Fruit fly (Drosophila melanogaster): ENCODE measurements around the gene Naxe.
A peak's percentile ranks its signal among the peaks of the same experiment; 100 is the strongest.

The Naxe gene

DNA sequence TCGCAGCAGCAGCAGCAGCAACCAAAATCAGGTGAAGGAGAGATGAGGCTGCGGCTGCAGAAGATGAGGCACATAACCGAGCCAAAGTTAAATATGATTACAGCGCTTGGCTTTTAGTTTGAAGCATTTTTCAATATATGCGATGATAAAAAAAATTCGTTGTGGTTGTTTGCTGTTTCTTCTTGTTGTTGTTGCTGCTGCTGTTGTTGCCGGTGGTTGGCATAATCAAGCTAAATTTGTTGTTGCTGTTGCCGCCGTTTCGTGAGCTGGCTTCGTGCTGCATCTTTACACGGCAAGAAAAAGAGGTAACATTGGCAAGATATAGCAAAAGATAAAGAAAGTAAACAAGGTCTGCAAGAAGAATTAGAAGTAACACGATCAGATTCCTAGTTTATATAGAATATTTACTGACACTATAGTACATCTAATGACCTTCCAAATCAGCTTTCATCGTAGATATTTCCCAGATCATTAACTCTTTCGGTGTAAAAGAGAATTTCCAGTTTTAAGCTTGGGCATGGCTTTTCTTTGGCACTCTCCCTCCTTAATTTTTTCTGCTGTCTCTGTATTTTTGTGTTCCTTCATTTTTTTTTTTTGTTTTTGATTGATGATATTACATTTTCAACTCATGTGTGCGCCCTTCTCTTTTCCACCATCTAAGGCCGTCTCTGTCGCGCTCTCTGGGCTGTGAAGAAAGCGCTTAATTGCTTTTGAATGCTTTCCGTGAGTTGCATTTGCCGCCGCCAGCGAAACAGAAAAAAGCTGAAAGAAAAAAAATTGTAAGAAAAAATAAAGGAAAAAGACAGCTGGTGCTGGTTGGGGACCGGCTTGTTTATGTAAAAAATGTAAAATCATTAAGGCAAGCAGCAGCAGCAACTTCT is 28.2 kb upstream of the Naxe start:
- TF ChIP-seq Pif1B (GFP tag; optimal IDR thresholded peaks at IDR 0.05) = peak; percentile 69
- no peak for TF ChIP-seq CG10348 (GFP tag; IDR thresholded peaks at IDR 0.05)
- peak; percentile 67 for TF ChIP-seq CG9948 (tag; optimal IDR thresholded peaks at IDR 0.05)
- TF ChIP-seq Ets98B (GFP tag; IDR thresholded peaks at IDR 0.05) = peak; percentile 58
- peak; percentile 64 for TF ChIP-seq fd96Ca (GFP tag; IDR thresholded peaks at IDR 0.05)
- TF ChIP-seq CG4496 (GFP tag; IDR thresholded peaks at IDR 0.05) = peak; percentile 58; the same call in 1 of the 3 replicates
- TF ChIP-seq D1 (tag; optimal IDR thresholded peaks at IDR 0.05) = no peak
- peak; percentile 81 for TF ChIP-seq CG8301 (tag; optimal IDR thresholded peaks at IDR 0.05)
- TF ChIP-seq gl (tag; optimal IDR thresholded peaks at IDR 0.05) = no peak
- peak; percentile 38 for TF ChIP-seq CG34367 (tag; optimal IDR thresholded peaks at IDR 0.05)
- TF ChIP-seq CG8159 (tag; optimal IDR thresholded peaks at IDR 0.05) = peak; percentile 51
- TF ChIP-seq CG14655 (GFP tag; optimal IDR thresholded peaks at IDR 0.05) = peak; percentile 86
- TF ChIP-seq CG15710 (tag; optimal IDR thresholded peaks at IDR 0.05) = peak; percentile 24
- TF ChIP-seq CG32121 (GFP tag; IDR thresholded peaks at IDR 0.05) = peak; percentile 42
- peak; percentile 59 for TF ChIP-seq rn (GFP tag; IDR thresholded peaks at IDR 0.05)
- peak; percentile 67 for TF ChIP-seq Pif1A (GFP tag; optimal IDR thresholded peaks at IDR 0.05)
- peak; percentile 79 for TF ChIP-seq Snoo (tag; optimal IDR thresholded peaks at IDR 0.05)
- no peak for TF ChIP-seq EcR (GFP tag; optimal IDR thresholded peaks at IDR 0.05)
- TF ChIP-seq CG17806 (tag; optimal IDR thresholded peaks at IDR 0.05) = peak; percentile 60
- no peak for TF ChIP-seq CG13204 (GFP tag; optimal IDR thresholded peaks at IDR 0.05)
- TF ChIP-seq CG12605 (GFP tag; IDR thresholded peaks at IDR 0.05) = 0 out of 2 replicates have a peak, but pooled peaks have one; percentile 10

DNA sequence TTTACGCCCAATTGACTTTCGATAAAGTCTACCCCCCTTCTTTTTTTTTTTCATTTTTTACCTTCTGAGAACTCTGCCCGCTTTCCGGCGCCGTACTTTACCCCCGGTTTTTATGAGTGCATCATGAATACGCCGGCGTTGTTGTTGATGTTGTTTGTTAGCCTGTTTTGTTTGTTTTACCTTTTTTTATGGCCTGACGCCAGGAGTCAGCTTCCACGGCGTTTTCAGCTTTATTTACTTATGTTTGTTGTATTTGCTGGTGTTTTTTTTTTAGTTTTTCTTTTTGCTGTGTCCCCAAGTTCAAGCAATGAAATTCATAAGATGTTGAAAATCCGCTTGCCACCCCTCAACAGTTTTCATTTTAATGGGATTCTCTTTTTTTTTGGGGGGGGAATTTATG is 24.9 kb upstream of the Naxe start:
- TF ChIP-seq CG34367 (tag; optimal IDR thresholded peaks at IDR 0.05) (no peak), CG4496 (GFP tag; IDR thresholded peaks at IDR 0.05) (0 out of 3 replicates have a peak, but pooled peaks have one; percentile 20), Pif1A (GFP tag; optimal IDR thresholded peaks at IDR 0.05) (peak; percentile 10), CG13204 (GFP tag; optimal IDR thresholded peaks at IDR 0.05) (peak; percentile 7)

DNA sequence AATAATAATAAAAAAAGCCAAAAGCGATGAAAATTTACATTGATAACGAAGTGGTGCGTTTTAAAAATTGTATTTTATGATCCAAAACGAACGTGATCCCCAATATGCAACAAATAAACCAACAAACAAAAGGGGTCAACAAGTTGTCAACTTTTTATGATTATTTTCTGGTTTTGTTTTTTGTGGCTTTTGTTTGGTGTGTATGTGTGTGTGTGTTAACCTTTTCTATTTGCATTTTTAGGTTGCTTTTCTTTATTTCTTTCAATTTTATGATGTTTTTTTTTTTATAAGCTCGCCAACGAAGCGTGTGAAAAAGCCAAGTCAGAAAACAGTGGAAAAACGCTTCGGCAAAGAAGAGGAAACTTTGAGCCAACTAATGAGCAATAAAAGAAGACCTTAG is 22.3 kb upstream of the Naxe start:
- TF ChIP-seq CG8301 (tag; optimal IDR thresholded peaks at IDR 0.05) (no peak), CG4496 (GFP tag; IDR thresholded peaks at IDR 0.05) (no peak), Snoo (tag; optimal IDR thresholded peaks at IDR 0.05) (no peak), CG8159 (tag; optimal IDR thresholded peaks at IDR 0.05) (no peak), CG34367 (tag; optimal IDR thresholded peaks at IDR 0.05) (no peak), Pif1B (GFP tag; optimal IDR thresholded peaks at IDR 0.05) (no peak), fd96Ca (GFP tag; IDR thresholded peaks at IDR 0.05) (no peak), CG10348 (GFP tag; IDR thresholded peaks at IDR 0.05) (no peak), Pif1A (GFP tag; optimal IDR thresholded peaks at IDR 0.05) (no peak), EcR (GFP tag; optimal IDR thresholded peaks at IDR 0.05) (no peak)

DNA sequence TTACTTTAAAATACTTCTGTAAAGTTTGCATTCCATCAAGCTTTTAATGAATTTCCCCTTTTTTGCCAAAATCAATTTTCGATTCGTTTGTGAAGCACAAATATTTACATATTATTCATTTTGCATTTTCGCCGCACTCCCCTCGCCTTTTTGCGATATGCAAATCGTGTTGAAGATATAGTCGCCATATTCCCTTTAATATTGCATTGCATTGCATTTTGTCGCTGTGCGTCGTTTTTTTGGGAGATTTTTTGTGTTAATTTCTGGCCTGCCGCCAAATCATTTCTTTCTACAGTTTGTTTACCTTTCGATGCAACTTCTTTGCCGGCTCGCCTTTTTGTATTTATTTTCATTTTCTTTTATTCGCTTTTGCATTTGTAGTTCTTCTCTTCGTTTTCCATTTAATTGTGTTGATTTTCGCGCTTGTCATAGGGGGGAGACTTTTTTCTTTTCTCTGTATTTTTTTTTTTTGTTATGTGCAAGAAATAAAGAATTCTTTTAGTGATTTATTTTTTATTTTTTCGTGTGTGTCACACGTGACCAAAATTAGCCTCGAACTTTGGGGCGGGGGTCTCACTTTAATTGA is 20.7 kb upstream of the Naxe start:
- TF ChIP-seq CG9948 (tag; optimal IDR thresholded peaks at IDR 0.05) (no peak), CG13204 (GFP tag; optimal IDR thresholded peaks at IDR 0.05) (no peak), Ets98B (GFP tag; IDR thresholded peaks at IDR 0.05) (peak; percentile 90), Snoo (tag; optimal IDR thresholded peaks at IDR 0.05) (no peak), CG4496 (GFP tag; IDR thresholded peaks at IDR 0.05) (peak; percentile 90), rn (GFP tag; IDR thresholded peaks at IDR 0.05) (peak; percentile 67; the same call in 1 of the 2 replicates), CG32121 (GFP tag; IDR thresholded peaks at IDR 0.05) (peak; percentile 79), fd96Ca (GFP tag; IDR thresholded peaks at IDR 0.05) (peak; percentile 77), Pif1A (GFP tag; optimal IDR thresholded peaks at IDR 0.05) (peak; percentile 14), CG12605 (GFP tag; IDR thresholded peaks at IDR 0.05) (peak; percentile 80), CG14655 (GFP tag; optimal IDR thresholded peaks at IDR 0.05) (peak; percentile 41)

DNA sequence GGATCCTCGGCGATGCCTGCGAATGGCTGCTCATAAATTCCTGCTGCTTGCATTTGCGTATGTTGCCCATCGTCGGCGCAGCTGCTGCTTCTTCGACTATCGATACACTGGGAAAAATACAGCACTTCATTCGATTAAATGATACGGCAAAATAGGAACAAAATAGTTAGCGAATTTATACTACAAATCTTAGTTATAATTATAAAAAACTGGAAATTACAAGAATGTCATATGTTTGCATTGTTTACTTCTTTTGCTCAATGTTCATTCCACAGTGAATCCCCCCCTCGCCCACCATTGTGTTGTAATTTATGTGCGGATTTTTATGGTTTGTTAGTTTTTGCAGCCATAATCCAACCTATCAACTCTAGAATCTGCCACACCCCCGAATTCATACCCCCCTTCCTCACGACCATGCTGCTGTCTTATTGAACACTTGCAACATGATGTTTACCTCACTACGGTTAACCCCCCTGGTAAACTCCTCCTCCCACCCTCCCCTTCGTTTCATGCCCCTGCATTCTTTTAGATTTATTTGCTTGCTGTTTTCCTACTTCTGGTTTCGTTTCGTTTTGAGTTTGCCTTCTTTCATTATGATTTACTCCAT is 19.8 kb upstream of the Naxe start:
- TF ChIP-seq CG14655 (GFP tag; optimal IDR thresholded peaks at IDR 0.05) = peak; percentile 79
- TF ChIP-seq CG12605 (GFP tag; IDR thresholded peaks at IDR 0.05) = peak; percentile 80
- peak; percentile 53; the same call in 1 of the 2 replicates for TF ChIP-seq rn (GFP tag; IDR thresholded peaks at IDR 0.05)
- no peak for TF ChIP-seq EcR (GFP tag; optimal IDR thresholded peaks at IDR 0.05)
- no peak for TF ChIP-seq D1 (tag; optimal IDR thresholded peaks at IDR 0.05)
- peak; percentile 80 for TF ChIP-seq Ets98B (GFP tag; IDR thresholded peaks at IDR 0.05)
- peak; percentile 73 for TF ChIP-seq CG15710 (tag; optimal IDR thresholded peaks at IDR 0.05)
- TF ChIP-seq fd96Ca (GFP tag; IDR thresholded peaks at IDR 0.05) = peak; percentile 90
- no peak for TF ChIP-seq Snoo (tag; optimal IDR thresholded peaks at IDR 0.05)
- TF ChIP-seq CG13204 (GFP tag; optimal IDR thresholded peaks at IDR 0.05) = peak; percentile 27
- TF ChIP-seq CG17806 (tag; optimal IDR thresholded peaks at IDR 0.05) = peak; percentile 76
- TF ChIP-seq CG8159 (tag; optimal IDR thresholded peaks at IDR 0.05) = peak; percentile 81
- TF ChIP-seq CG9948 (tag; optimal IDR thresholded peaks at IDR 0.05) = peak; percentile 78
- peak; percentile 64 for TF ChIP-seq Pif1B (GFP tag; optimal IDR thresholded peaks at IDR 0.05)
- TF ChIP-seq CG8301 (tag; optimal IDR thresholded peaks at IDR 0.05) = peak; percentile 71
- TF ChIP-seq Pif1A (GFP tag; optimal IDR thresholded peaks at IDR 0.05) = peak; percentile 63
- peak; percentile 75 for TF ChIP-seq CG34367 (tag; optimal IDR thresholded peaks at IDR 0.05)
- peak; percentile 27 for TF ChIP-seq gl (tag; optimal IDR thresholded peaks at IDR 0.05)
- peak; percentile 67 for TF ChIP-seq CG32121 (GFP tag; IDR thresholded peaks at IDR 0.05)
- no peak for TF ChIP-seq CG10348 (GFP tag; IDR thresholded peaks at IDR 0.05)
- peak; percentile 91 for TF ChIP-seq CG4496 (GFP tag; IDR thresholded peaks at IDR 0.05)

All from whole organism, pupa.